Worm (Caenorhabditis elegans): ENCODE data around the gene mes-4.

Gene mes-4

ce11 chrV:13473467-13473866 is 36.1 kb upstream of the mes-4 start, which contains the start of gene T10G3.1:
TSS of gene T10G3.1 (minus strand) at chrV:13473679.
- TF ChIP-seq tbx-8 (GFP tag; optimal IDR thresholded peaks at IDR 0.05) (no peak), M03D4.4 (tag; optimal IDR thresholded peaks at IDR 0.05) (no peak), unc-62 (GFP tag; optimal IDR thresholded peaks at IDR 0.05) (peak; percentile 79), lin-32 (GFP tag; optimal IDR thresholded peaks at IDR 0.05) (no peak), mls-2 (tag; optimal IDR thresholded peaks at IDR 0.05) (no peak), hlh-1 (tag; optimal IDR thresholded peaks at IDR 0.05) (peak; percentile 97), elt-1 (tag; optimal IDR thresholded peaks at IDR 0.05; ENCODE audit: borderline replicate concordance, insufficient read depth) (no peak), nhr-2 (tag; optimal IDR thresholded peaks at IDR 0.05) (no peak)

DNA sequence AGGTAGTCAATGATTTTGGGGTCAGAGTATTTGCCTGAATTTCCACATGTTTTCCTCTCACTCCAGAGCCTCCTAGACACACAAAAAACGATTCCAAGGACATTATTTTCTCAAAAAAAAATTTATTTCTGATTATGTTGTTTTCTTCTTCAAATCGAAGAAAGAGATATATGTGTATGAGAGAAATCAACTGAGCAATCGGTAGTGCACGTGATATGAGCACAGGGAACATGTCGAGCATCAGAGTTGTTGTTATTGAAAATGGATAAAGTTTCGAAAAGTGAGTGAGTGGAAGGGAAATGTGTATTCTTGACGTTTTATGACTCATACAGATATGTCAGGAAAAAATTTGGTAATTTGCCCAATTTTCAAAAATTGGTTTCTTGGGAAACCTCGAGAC is 34.7 kb upstream of the mes-4 start:
- TF ChIP-seq sem-2 (GFP tag; optimal IDR thresholded peaks at IDR 0.05) (no peak), elt-3 (tag; optimal IDR thresholded peaks at IDR 0.05) (no peak), nhr-28 (tag; optimal IDR thresholded peaks at IDR 0.05) (no peak), elt-1 (tag; optimal IDR thresholded peaks at IDR 0.05; ENCODE audit: borderline replicate concordance, insufficient read depth) (no peak), nhr-12 (tag; optimal IDR thresholded peaks at IDR 0.05) (no peak), snpc-4 (tag; optimal IDR thresholded peaks at IDR 0.05) (no peak), ceh-43 (GFP tag; optimal IDR thresholded peaks at IDR 0.05) (no peak), blmp-1 (tag; optimal IDR thresholded peaks at IDR 0.05) (no peak), lsy-2 (tag; optimal IDR thresholded peaks at IDR 0.05) (no peak), unc-62 (GFP tag; optimal IDR thresholded peaks at IDR 0.05) (no peak), ztf-11 (tag; optimal IDR thresholded peaks at IDR 0.05) (no peak)

- TF ChIP-seq drap-1 (GFP tag; optimal IDR thresholded peaks at IDR 0.05): peak; percentile 30
- no peak for TF ChIP-seq sem-2 (GFP tag; optimal IDR thresholded peaks at IDR 0.05)
- TF ChIP-seq ces-1 (GFP tag; optimal IDR thresholded peaks at IDR 0.05): peak; percentile 49
- TF ChIP-seq lin-32 (GFP tag; optimal IDR thresholded peaks at IDR 0.05): no peak
- TF ChIP-seq nhr-2 (tag; optimal IDR thresholded peaks at IDR 0.05): no peak
- peak; percentile 78 for TF ChIP-seq sptf-1 (tag; optimal IDR thresholded peaks at IDR 0.05)
- TF ChIP-seq hlh-1 (tag; optimal IDR thresholded peaks at IDR 0.05): no peak
- no peak for TF ChIP-seq tbx-8 (GFP tag; optimal IDR thresholded peaks at IDR 0.05)
- TF ChIP-seq lin-13 (tag; optimal IDR thresholded peaks at IDR 0.05): peak; percentile 33
- peak; percentile 55 for TF ChIP-seq cnd-1 (tag; optimal IDR thresholded peaks at IDR 0.05)
- no peak for TF ChIP-seq unc-120 (tag; optimal IDR thresholded peaks at IDR 0.05; ENCODE audit: poor library complexity, severe bottlenecking)
- TF ChIP-seq mep-1 (tag; optimal IDR thresholded peaks at IDR 0.05): peak; percentile 52
These were observed 30.9 kb upstream of the mes-4 start, which contains the start of the genes F25H9.6 and F25H9.7 for ce11 chrV:13468190-13468765. TSS of gene F25H9.6 (minus strand) at chrV:13468361. TSS of gene F25H9.7 (plus strand) at chrV:13468376.

DNA sequence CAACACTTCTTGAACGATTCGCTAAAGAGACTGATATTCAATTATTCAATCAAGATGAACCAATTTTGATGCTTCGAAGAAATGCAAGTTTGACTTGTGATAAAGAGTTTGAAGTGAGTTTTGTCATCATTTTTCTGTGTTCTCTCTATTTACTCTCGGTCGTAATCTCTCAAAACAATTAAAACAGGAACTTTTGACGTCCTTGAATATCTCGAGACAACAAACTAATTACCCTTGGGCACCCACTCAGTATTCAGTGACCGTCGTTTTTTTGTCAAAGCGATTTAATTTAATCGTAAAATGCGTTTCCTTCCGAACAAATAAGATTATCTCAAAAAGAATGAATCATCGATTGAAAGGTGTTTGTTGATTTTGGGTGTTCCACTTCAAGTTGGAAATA is 26.8 kb upstream of the mes-4 start:
- TF ChIP-seq ces-1 (GFP tag; optimal IDR thresholded peaks at IDR 0.05) (peak; percentile 16), ceh-43 (GFP tag; optimal IDR thresholded peaks at IDR 0.05) (no peak), ceh-83 (GFP tag; optimal IDR thresholded peaks at IDR 0.05) (no peak), mep-1 (tag; optimal IDR thresholded peaks at IDR 0.05) (no peak), ceh-39 (tag; optimal IDR thresholded peaks at IDR 0.05) (no peak), pha-4 (tag; optimal IDR thresholded peaks at IDR 0.05) (no peak), drap-1 (GFP tag; optimal IDR thresholded peaks at IDR 0.05) (no peak), elt-3 (tag; optimal IDR thresholded peaks at IDR 0.05) (no peak)

DNA sequence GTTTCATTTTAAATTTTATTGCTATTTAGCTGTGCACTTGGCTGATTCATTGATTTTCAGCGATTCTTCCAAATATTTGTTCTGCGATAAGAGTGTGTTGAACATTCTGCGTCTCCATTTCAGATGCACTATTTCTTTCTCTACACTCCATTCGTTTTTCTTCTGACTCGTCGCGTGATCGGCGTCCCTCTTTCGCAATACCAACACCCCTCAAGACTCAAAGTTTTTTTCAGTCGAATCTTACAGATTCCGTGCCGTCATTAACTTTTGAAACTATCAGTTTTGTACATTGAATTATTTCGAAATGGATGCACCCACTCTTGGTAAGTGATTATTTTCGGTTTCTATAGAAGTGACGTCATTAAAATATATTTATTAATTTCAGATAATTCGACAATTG is 25.6 kb upstream of the mes-4 start, which contains the start of gene frm-10:
TSS of gene frm-10 (plus strand) at position 234 of the 400 bp plus-strand sequence.
- peak; percentile 56 for TF ChIP-seq elt-3 (tag; optimal IDR thresholded peaks at IDR 0.05)
- peak; percentile 4 for TF ChIP-seq mep-1 (tag; optimal IDR thresholded peaks at IDR 0.05)
- TF ChIP-seq cnd-1 (tag; optimal IDR thresholded peaks at IDR 0.05): no peak
- no peak for TF ChIP-seq drap-1 (GFP tag; optimal IDR thresholded peaks at IDR 0.05)
- TF ChIP-seq ces-1 (GFP tag; optimal IDR thresholded peaks at IDR 0.05): no peak
- peak; percentile 49 for TF ChIP-seq nhr-237 (tag; optimal IDR thresholded peaks at IDR 0.05)

DNA sequence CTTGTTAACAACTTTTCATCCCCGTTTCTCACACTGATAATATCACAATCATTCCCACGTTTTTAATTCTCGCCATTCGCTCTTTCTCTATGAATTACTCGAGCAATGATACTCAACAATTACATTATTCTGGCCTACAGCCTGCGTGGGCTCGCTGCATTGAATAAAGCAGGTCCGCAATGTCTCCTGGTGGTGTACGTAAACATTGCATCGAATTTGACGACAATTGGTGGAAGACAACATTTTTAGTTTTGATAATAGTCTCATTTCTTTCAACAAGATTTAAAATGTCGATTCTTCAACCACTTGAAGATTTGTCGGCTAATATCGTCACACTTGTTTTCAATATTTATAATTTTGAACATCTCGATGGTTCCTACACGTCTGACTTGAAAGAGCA is 22.0 kb upstream of the mes-4 start, which contains the start of gene bath-39:
TSS of gene bath-39 (plus strand) at position 137 of the 400 bp plus-strand sequence.
- TF ChIP-seq ces-1 (GFP tag; optimal IDR thresholded peaks at IDR 0.05): peak; percentile 84
- TF ChIP-seq lsy-2 (tag; optimal IDR thresholded peaks at IDR 0.05): peak; percentile 22
- TF ChIP-seq snpc-4 (tag; optimal IDR thresholded peaks at IDR 0.05): no peak
- TF ChIP-seq mep-1 (tag; optimal IDR thresholded peaks at IDR 0.05): peak; percentile 45

Data from whole organism, mixed stage, embryonic.